Worm (Caenorhabditis elegans): ENCODE data around the gene C29E4.12.

C29E4.12 gene

ce11 chrIII:7986585-7987171 is 45.7 kb downstream of the C29E4.12 start, which contains the start of gene hrpk-2:
Gene hrpk-2, plus strand, starts transcription at chrIII:7987121.
- TF ChIP-seq scrt-1 (GFP tag; IDR thresholded peaks at IDR 0.05) (no peak), hmbx-1 (tag; optimal IDR thresholded peaks at IDR 0.05) (no peak), ceh-36 (tag; optimal IDR thresholded peaks at IDR 0.05) (no peak), F13C5.2 (tag; optimal IDR thresholded peaks at IDR 0.05) (no peak), ceh-13 (GFP tag; optimal IDR thresholded peaks at IDR 0.05) (no peak), flt-1 (GFP tag; IDR thresholded peaks at IDR 0.05) (no peak), tbx-37 (GFP tag; conservative IDR thresholded peaks at IDR 0.05) (no peak), ets-7 (tag; optimal IDR thresholded peaks at IDR 0.05) (no peak), aly-1 (tag; optimal IDR thresholded peaks at IDR 0.05) (no peak), sea-1 (GFP tag; conservative IDR thresholded peaks at IDR 0.05) (no peak), tbx-11 (GFP tag; IDR thresholded peaks at IDR 0.05) (no peak), hmg-4 (GFP tag; optimal IDR thresholded peaks at IDR 0.05) (no peak), ama-1 (optimal IDR thresholded peaks at IDR 0.05) (no peak), B0310.2 (tag; optimal IDR thresholded peaks at IDR 0.05) (no peak), pes-1 (GFP tag; IDR thresholded peaks at IDR 0.05) (no peak), hnd-1 (tag; optimal IDR thresholded peaks at IDR 0.05) (no peak), tra-4 (tag; optimal IDR thresholded peaks at IDR 0.05) (no peak)

Measured in whole organism, early embryonic.